Worm (Caenorhabditis elegans) whole organism, young adult: ENCODE data around the gene gst-2.
A peak's percentile ranks its signal among the peaks of the same experiment; 100 is the strongest.

ENCODE experiments used
- B0336.3 ChIP-seq: fragments of 200-800 bp; sonication (Bioruptor generic); IDR thresholded peaks from 2 replicates; pipeline ENCODE4 v1.3.6; 2022; ENCODE audit warnings: missing genetic modification characterization, missing compliant biosample characterization
- F22D6.2 ChIP-seq: sonication (generic microtip); optimal IDR thresholded peaks from 2 replicates; lab custom pipeline; 2016; ENCODE audit warnings: mild to moderate bottlenecking, missing genetic modification characterization, missing compliant biosample characterization
- F23B12.7 ChIP-seq: sonication (generic microtip); optimal IDR thresholded peaks from 2 replicates; lab custom pipeline; 2017; ENCODE audit warnings: missing genetic modification characterization, mild to moderate bottlenecking, missing compliant biosample characterization, antibody characterized with exemption, moderate library complexity; ENCODE audit not compliant: insufficient read depth
- F33H1.4 ChIP-seq: fragments of 200-800 bp; sonication (Bioruptor generic); IDR thresholded peaks from 2 replicates; pipeline ENCODE4 v1.3.6; 2022; ENCODE audit warnings: missing genetic modification reagents, missing genetic modification characterization, missing compliant biosample characterization
- F37B4.10 ChIP-seq: fragments of 200-800 bp; sonication (Bioruptor generic); IDR thresholded peaks from 2 replicates; pipeline ENCODE4 v1.3.6; 2022; ENCODE audit warnings: missing genetic modification characterization, missing compliant biosample characterization
- F49E8.2 ChIP-seq: sonication (generic microtip); optimal IDR thresholded peaks from 3 replicates; lab custom pipeline; 2017; ENCODE audit warnings: missing genetic modification characterization, mild to moderate bottlenecking, missing compliant biosample characterization, antibody characterized with exemption, moderate library complexity; ENCODE audit not compliant: insufficient read depth
- K12H6.12 ChIP-seq: fragments of 200-800 bp; sonication (Bioruptor generic); optimal IDR thresholded peaks from 2 replicates; lab custom pipeline; 2018; ENCODE audit warnings: mild to moderate bottlenecking, missing genetic modification characterization, missing compliant biosample characterization
- attf-3 ChIP-seq: fragments of 200-800 bp; sonication (Bioruptor generic); conservative IDR thresholded peaks from 2 replicates; pipeline ENCODE4 v1.3.6; 2022; ENCODE audit warnings: missing genetic modification reagents, missing genetic modification characterization, missing compliant biosample characterization
- attf-5 ChIP-seq: fragments of 200-800 bp; sonication (Bioruptor generic); optimal IDR thresholded peaks from 2 replicates; lab custom pipeline; 2018; ENCODE audit warnings: mild to moderate bottlenecking, missing genetic modification characterization, missing compliant biosample characterization
- cebp-1 ChIP-seq, 2 experiments: fragments of 200-800 bp in 1 of 2; sonication (Bioruptor generic) in 1 of 2; sonication (generic microtip) in 1 of 2; IDR thresholded peaks in 1 of 2; optimal IDR thresholded peaks in 1 of 2; 2 replicates each; pipeline versions ENCODE4 v1.3.6 to Lab custom; 2017 to 2022; ENCODE audit warnings: missing compliant biosample characterization in 2 of 2, missing genetic modification characterization in 2 of 2, mild to moderate bottlenecking in 1 of 2, missing genetic modification reagents in 1 of 2, moderate library complexity in 1 of 2
- cebp-2 ChIP-seq: fragments of 200-800 bp; sonication (Bioruptor generic); IDR thresholded peaks from 2 replicates; pipeline ENCODE4 v1.3.6; 2022; ENCODE audit warnings: missing genetic modification characterization, missing compliant biosample characterization
- dox-1 ChIP-seq: fragments of 200-800 bp; sonication (Bioruptor generic); IDR thresholded peaks from 2 replicates; pipeline ENCODE4 v1.3.6; 2022; ENCODE audit warnings: missing genetic modification reagents, missing genetic modification characterization, missing compliant biosample characterization
- efl-1 ChIP-seq: fragments of 150-350 bp; optimal IDR thresholded peaks from 2 replicates; lab custom pipeline; 2014; ENCODE audit warnings: missing biosample characterization, missing genetic modification reagents, missing genetic modification characterization
- egrh-3 ChIP-seq: fragments of 200-800 bp; sonication (Bioruptor generic); IDR thresholded peaks from 2 replicates; pipeline ENCODE4 v1.3.6; 2022; ENCODE audit warnings: missing genetic modification reagents, missing genetic modification characterization, missing compliant biosample characterization
- ekl-4 ChIP-seq: fragments of 200-800 bp; sonication (Bioruptor generic); IDR thresholded peaks from 2 replicates; pipeline ENCODE4 v1.3.6; 2022; ENCODE audit warnings: missing genetic modification reagents, missing genetic modification characterization, missing compliant biosample characterization
- fkh-3 ChIP-seq: sonication (generic microtip); optimal IDR thresholded peaks from 2 replicates; lab custom pipeline; 2016; ENCODE audit warnings: mild to moderate bottlenecking, missing genetic modification characterization, missing compliant biosample characterization
- hlh-12 ChIP-seq: sonication (generic microtip); optimal IDR thresholded peaks from 2 replicates; lab custom pipeline; 2016; ENCODE audit warnings: missing genetic modification characterization, missing compliant biosample characterization
- hmg-1.2 ChIP-seq: fragments of 200-800 bp; sonication (Bioruptor generic); IDR thresholded peaks from 2 replicates; pipeline ENCODE4 v1.3.6; 2022; ENCODE audit warnings: missing genetic modification reagents, missing genetic modification characterization, missing compliant biosample characterization
- lin-40 ChIP-seq: sonication (generic microtip); optimal IDR thresholded peaks from 2 replicates; lab custom pipeline; 2016; ENCODE audit warnings: missing genetic modification characterization, mild to moderate bottlenecking, missing compliant biosample characterization, missing genotype, missing genetic modification reagents
- lin-54 ChIP-seq: fragments of 200-800 bp; sonication (Bioruptor generic); optimal IDR thresholded peaks from 2 replicates; lab custom pipeline; 2018; ENCODE audit warnings: mild to moderate bottlenecking, missing genetic modification characterization, missing compliant biosample characterization
- lsl-1 ChIP-seq: fragments of 200-800 bp; sonication (Bioruptor generic); optimal IDR thresholded peaks from 2 replicates; lab custom pipeline; 2018; ENCODE audit warnings: mild to moderate bottlenecking, missing genetic modification characterization, moderate library complexity, missing compliant biosample characterization
- madf-6 ChIP-seq: fragments of 200-800 bp; sonication (Bioruptor generic); IDR thresholded peaks from 2 replicates; pipeline ENCODE4 v1.3.6; 2022; ENCODE audit warnings: missing genetic modification reagents, missing genetic modification characterization, missing compliant biosample characterization
- mcd-1 ChIP-seq: fragments of 200-800 bp; sonication (Bioruptor generic); IDR thresholded peaks from 2 replicates; pipeline ENCODE4 v1.3.6; 2022; ENCODE audit warnings: missing genetic modification reagents, missing genetic modification characterization, missing compliant biosample characterization
- nfyb-1 ChIP-seq: fragments of 200-800 bp; sonication (Bioruptor generic); IDR thresholded peaks from 2 replicates; pipeline ENCODE4 v1.3.6; 2022; ENCODE audit warnings: missing genetic modification reagents, missing genetic modification characterization, missing compliant biosample characterization
- nhr-80 ChIP-seq: sonication (generic microtip); optimal IDR thresholded peaks from 2 replicates; lab custom pipeline; 2016; ENCODE audit warnings: missing genetic modification characterization, missing compliant biosample characterization
- pbrm-1 ChIP-seq: fragments of 200-800 bp; sonication (Bioruptor generic); IDR thresholded peaks from 2 replicates; pipeline ENCODE4 v1.3.6; 2022; ENCODE audit warnings: missing genetic modification reagents, missing genetic modification characterization, missing compliant biosample characterization
- snpc-3.4 ChIP-seq: sonication (generic microtip); optimal IDR thresholded peaks from 2 replicates; lab custom pipeline; 2017; ENCODE audit warnings: missing genetic modification characterization, mild to moderate bottlenecking, missing compliant biosample characterization, antibody characterized with exemption, moderate library complexity, missing genotype, missing genetic modification reagents
- snpc-4 ChIP-seq, 5 experiments: fragments of 150-350 bp in 1 of 5; sonication (generic microtip) in 4 of 5; optimal IDR thresholded peaks; 2 replicates each; lab custom pipeline; 2014 to 2018; ENCODE audit warnings: missing genetic modification characterization in 5 of 5, missing biosample characterization in 3 of 5, antibody characterized with exemption in 2 of 5, mild to moderate bottlenecking in 2 of 5, missing compliant biosample characterization in 2 of 5, missing genotype in 2 of 5, moderate library complexity in 2 of 5, missing genetic modification reagents in 1 of 5
- tbp1 ChIP-seq: fragments of 200-800 bp; sonication (Bioruptor generic); optimal IDR thresholded peaks from 2 replicates; lab custom pipeline; 2018; ENCODE audit warnings: mild to moderate bottlenecking, missing genetic modification characterization, missing compliant biosample characterization
- unc-130 ChIP-seq: sonication (generic microtip); optimal IDR thresholded peaks from 2 replicates; lab custom pipeline; 2016; ENCODE audit warnings: missing genetic modification reagents, missing genetic modification characterization, missing compliant biosample characterization
- zfh-2 ChIP-seq: fragments of 200-800 bp; sonication (Bioruptor generic); conservative IDR thresholded peaks from 2 replicates; pipeline ENCODE4 v1.3.6; 2022; ENCODE audit warnings: missing genetic modification reagents, missing genetic modification characterization, missing compliant biosample characterization
- ztf-28 ChIP-seq: fragments of 200-800 bp; sonication (Bioruptor generic); IDR thresholded peaks from 2 replicates; pipeline ENCODE4 v1.3.6; 2022; ENCODE audit warnings: missing genetic modification reagents, missing genetic modification characterization, missing compliant biosample characterization
- ztf-3 ChIP-seq: fragments of 200-800 bp; sonication (Bioruptor generic); optimal IDR thresholded peaks from 2 replicates; lab custom pipeline; 2018; ENCODE audit warnings: mild to moderate bottlenecking, missing genetic modification characterization, missing compliant biosample characterization

The gst-2 gene

ce11 chrIV:10177779-10178178 lies 35.9 kb upstream of the gst-2 start, which contains the start of gene mspn-1 (continued):
- TF ChIP-seq fkh-3 (tag; lab: Kevin White, UChicago) (no peak), ekl-4 (GFP tag; lab: Robert Waterston, UW) (no peak), mcd-1 (GFP tag; lab: Robert Waterston, UW) (no peak), hlh-12 (tag; lab: Kevin White, UChicago) (no peak), ztf-28 (GFP tag; lab: Robert Waterston, UW) (no peak)

DNA sequence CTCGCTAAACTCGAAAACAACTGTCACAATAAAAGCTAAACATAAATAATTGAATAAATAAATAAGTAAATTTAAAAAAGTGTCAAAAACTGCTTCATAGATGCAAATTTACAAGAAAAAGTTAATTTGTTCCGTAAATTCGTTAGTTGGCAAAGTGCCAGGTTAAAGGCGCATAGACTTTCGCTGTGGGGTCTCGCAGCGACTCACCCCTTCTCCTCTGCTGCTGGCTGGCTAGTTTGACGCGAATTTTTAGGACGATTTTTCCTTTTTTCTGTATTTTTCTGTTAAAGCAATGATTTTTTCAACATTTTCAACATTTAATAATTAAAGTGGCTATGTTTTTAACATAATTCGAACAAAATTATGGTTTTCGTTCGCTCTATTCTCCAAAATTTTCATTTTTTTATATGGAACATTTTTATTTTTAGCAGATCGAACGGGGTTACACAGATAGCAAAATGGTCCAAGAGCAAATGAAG lies 34.4 kb upstream of the gst-2 start, which contains the start of gene rack-1:
TSS of gene rack-1 (plus strand) at position 429 of the 479 bp plus-strand sequence.
- peak; percentile 58 for TF ChIP-seq madf-6 (GFP tag; lab: Robert Waterston, UW)
- peak; percentile 63 for TF ChIP-seq snpc-3.4 (tag; lab: Kevin White, UChicago)
- peak; percentile 1 for TF ChIP-seq F49E8.2 (tag; lab: Kevin White, UChicago)
- peak; percentile 81 for TF ChIP-seq F23B12.7 (tag; lab: Kevin White, UChicago)
- TF ChIP-seq pbrm-1 (GFP tag; lab: Robert Waterston, UW) = peak; percentile 9; the same call in 1 of the 2 replicates
- TF ChIP-seq snpc-4 (GFP tag; optimal IDR thresholded peaks at IDR 0.05; lab: Kevin White, UChicago) = peak; percentile 54
- peak in 2 of 4 experiments; percentile 4 to 30 for TF ChIP-seq snpc-4 (tag; optimal IDR thresholded peaks at IDR 0.05; lab: Kevin White, UChicago)
- TF ChIP-seq F33H1.4 = peak; percentile 91
- no peak for TF ChIP-seq cebp-2
- TF ChIP-seq dox-1 (GFP tag; lab: Robert Waterston, UW) = no peak
- no peak for TF ChIP-seq cebp-1 (GFP tag; IDR thresholded peaks at IDR 0.05; lab: Robert Waterston, UW)
- TF ChIP-seq cebp-1 (tag; optimal IDR thresholded peaks at IDR 0.05; lab: Kevin White, UChicago) = peak; percentile 30
- TF ChIP-seq lin-54 = peak; percentile 26
- no peak for TF ChIP-seq K12H6.12 (tag; lab: Kevin White, UChicago)
- peak; percentile 15 for TF ChIP-seq lsl-1 (GFP tag; lab: Kevin White, UChicago)
- peak; percentile 28 for TF ChIP-seq tbp1 (GFP tag; lab: Kevin White, UChicago)
- no peak for TF ChIP-seq ztf-3
- no peak for TF ChIP-seq nfyb-1 (GFP tag; lab: Robert Waterston, UW)
- TF ChIP-seq lin-40 (tag; lab: Kevin White, UChicago) = peak; percentile 28
- no peak for TF ChIP-seq B0336.3 (GFP tag; lab: Robert Waterston, UW)
- peak; percentile 47; the same call in 1 of the 2 replicates for TF ChIP-seq mcd-1 (GFP tag; lab: Robert Waterston, UW)
- TF ChIP-seq efl-1 (GFP tag; lab: Kevin White, UChicago) = peak; percentile 23
- TF ChIP-seq unc-130 = no peak
- peak; percentile 33; the same call in 1 of the 2 replicates for TF ChIP-seq hmg-1.2 (GFP tag; lab: Robert Waterston, UW)
- TF ChIP-seq F37B4.10 (GFP tag; lab: Robert Waterston, UW) = no peak
- peak; percentile 46; the same call in 1 of the 2 replicates for TF ChIP-seq egrh-3
- peak; percentile 14 for TF ChIP-seq nhr-80 (tag; lab: Kevin White, UChicago)
- TF ChIP-seq, all 124 proteins: peak for 17

ce11 chrIV:10174932-10175732 lies 33.3 kb upstream of the gst-2 start:
- 0 out of 2 replicates have a peak, but pooled peaks have one; percentile 13 for TF ChIP-seq attf-3 (GFP tag; lab: Robert Waterston, UW)
- TF ChIP-seq attf-5 (GFP tag; lab: Kevin White, UChicago) = peak; percentile 42
- peak; percentile 20; the same call in 1 of the 2 replicates for TF ChIP-seq cebp-1 (GFP tag; IDR thresholded peaks at IDR 0.05; lab: Robert Waterston, UW)
- TF ChIP-seq cebp-1 (tag; optimal IDR thresholded peaks at IDR 0.05; lab: Kevin White, UChicago) = peak; percentile 33
- TF ChIP-seq dox-1 (GFP tag; lab: Robert Waterston, UW) = 0 out of 2 replicates have a peak, but pooled peaks have one; percentile 15
- no peak for TF ChIP-seq F22D6.2 (tag; lab: Kevin White, UChicago)
- TF ChIP-seq F37B4.10 (GFP tag; lab: Robert Waterston, UW) = 0 out of 2 replicates have a peak, but pooled peaks have one; percentile 20
- peak; percentile 10; the same call in 1 of the 2 replicates for TF ChIP-seq hmg-1.2 (GFP tag; lab: Robert Waterston, UW)
- peak; percentile 87 for TF ChIP-seq zfh-2 (GFP tag; lab: Robert Waterston, UW)
- TF ChIP-seq F33H1.4 = 0 out of 2 replicates have a peak, but pooled peaks have one; percentile 5
- TF ChIP-seq nhr-80 (tag; lab: Kevin White, UChicago) = peak; percentile 10
- TF ChIP-seq F49E8.2 (tag; lab: Kevin White, UChicago) = no peak
- no peak for TF ChIP-seq snpc-3.4 (tag; lab: Kevin White, UChicago)
- TF ChIP-seq nfyb-1 (GFP tag; lab: Robert Waterston, UW) = peak; percentile 54; the same call in 1 of the 2 replicates
